Worm (Caenorhabditis elegans) whole organism, late embryonic: Measurements from ENCODE around the gene srsx-2.

ENCODE experiments used
- C08G9.2 ChIP-seq: sonication (generic microtip); optimal IDR thresholded peaks from 2 replicates; lab custom pipeline; 2016; ENCODE audit warnings: mild to moderate bottlenecking, missing genetic modification characterization, moderate library complexity, missing compliant biosample characterization
- F13H6.1 ChIP-seq: sonication (generic microtip); optimal IDR thresholded peaks from 2 replicates; lab custom pipeline; 2016; ENCODE audit warnings: missing genetic modification characterization, missing compliant biosample characterization
- K02D7.2 ChIP-seq: sonication (generic microtip); optimal IDR thresholded peaks from 2 replicates; lab custom pipeline; 2017; ENCODE audit warnings: mild to moderate bottlenecking, missing genetic modification characterization, missing compliant biosample characterization
- K09A11.1 ChIP-seq: sonication (generic microtip); optimal IDR thresholded peaks from 2 replicates; lab custom pipeline; 2017; ENCODE audit warnings: antibody characterized with exemption, mild to moderate bottlenecking, missing genetic modification characterization, missing compliant biosample characterization; ENCODE audit not compliant: insufficient read depth
- T23F11.4 ChIP-seq: fragments of 200-800 bp; sonication (Bioruptor generic); optimal IDR thresholded peaks from 2 replicates; lab custom pipeline; 2018; ENCODE audit warnings: mild to moderate bottlenecking, missing genetic modification characterization, missing compliant biosample characterization
- ahr-1 ChIP-seq: sonication (generic microtip); optimal IDR thresholded peaks from 2 replicates; lab custom pipeline; 2016; ENCODE audit warnings: missing genetic modification characterization, missing compliant biosample characterization
- ama-1 ChIP-seq: fragments of 150-350 bp; optimal IDR thresholded peaks from 2 replicates; lab custom pipeline; 2014
- ceh-14 ChIP-seq: sonication (generic microtip); optimal IDR thresholded peaks from 2 replicates; lab custom pipeline; 2016; ENCODE audit warnings: missing genotype, missing genetic modification characterization, missing compliant biosample characterization
- ceh-19 ChIP-seq: fragments of 200-800 bp; sonication (Bioruptor generic); optimal IDR thresholded peaks from 2 replicates; lab custom pipeline; 2018; ENCODE audit warnings: mild to moderate bottlenecking, missing genetic modification characterization, missing compliant biosample characterization
- ceh-30 ChIP-seq: fragments of 150-350 bp; optimal IDR thresholded peaks from 2 replicates; lab custom pipeline; 2014; ENCODE audit warnings: missing biosample characterization, missing genetic modification characterization
- ceh-31 ChIP-seq: sonication (generic microtip); optimal IDR thresholded peaks from 2 replicates; lab custom pipeline; 2016; ENCODE audit warnings: missing genetic modification characterization, missing compliant biosample characterization
- ceh-34 ChIP-seq: sonication (generic microtip); optimal IDR thresholded peaks from 2 replicates; lab custom pipeline; 2016; ENCODE audit warnings: mild to moderate bottlenecking, missing genetic modification characterization, missing compliant biosample characterization
- ceh-48 ChIP-seq: sonication (generic microtip); optimal IDR thresholded peaks from 2 replicates; lab custom pipeline; 2016; ENCODE audit warnings: missing genetic modification characterization, inconsistent platforms, missing compliant biosample characterization
- elt-2 ChIP-seq: sonication (generic microtip); optimal IDR thresholded peaks from 2 replicates; lab custom pipeline; 2016; ENCODE audit warnings: missing genetic modification reagents, missing genetic modification characterization, missing compliant biosample characterization
- elt-4 ChIP-seq: sonication (generic microtip); optimal IDR thresholded peaks from 2 replicates; lab custom pipeline; 2016; ENCODE audit warnings: missing genetic modification characterization, missing compliant biosample characterization
- eyg-1 ChIP-seq: sonication (generic microtip); optimal IDR thresholded peaks from 2 replicates; lab custom pipeline; 2016; ENCODE audit warnings: missing genotype, missing genetic modification characterization, missing compliant biosample characterization
- fax-1 ChIP-seq: sonication (generic microtip); optimal IDR thresholded peaks from 2 replicates; lab custom pipeline; 2016; ENCODE audit warnings: missing genotype, missing genetic modification characterization, missing compliant biosample characterization
- fkh-6 ChIP-seq: sonication (generic microtip); optimal IDR thresholded peaks from 2 replicates; lab custom pipeline; 2016; ENCODE audit warnings: missing genetic modification characterization, missing compliant biosample characterization
- hlh-30 ChIP-seq: sonication (generic microtip); optimal IDR thresholded peaks from 2 replicates; lab custom pipeline; 2017; ENCODE audit warnings: antibody characterized with exemption, missing genetic modification characterization, missing compliant biosample characterization; ENCODE audit not compliant: insufficient read depth
- hlh-8 ChIP-seq: sonication (generic microtip); optimal IDR thresholded peaks from 2 replicates; lab custom pipeline; 2016; ENCODE audit warnings: missing genotype, missing genetic modification characterization, missing compliant biosample characterization
- lin-11 ChIP-seq: fragments of 200-800 bp; sonication (Bioruptor generic); optimal IDR thresholded peaks from 2 replicates; lab custom pipeline; 2018; ENCODE audit warnings: mild to moderate bottlenecking, missing genetic modification characterization, missing compliant biosample characterization
- madf-2 ChIP-seq: sonication (generic microtip); optimal IDR thresholded peaks from 2 replicates; lab custom pipeline; 2017; ENCODE audit warnings: missing genetic modification characterization, missing compliant biosample characterization
- nfya-1 ChIP-seq: sonication (generic microtip); optimal IDR thresholded peaks from 2 replicates; lab custom pipeline; 2017; ENCODE audit warnings: missing genetic modification characterization, mild to moderate bottlenecking, missing compliant biosample characterization, antibody characterized with exemption, moderate library complexity
- nhr-11 ChIP-seq: fragments of 150-350 bp; optimal IDR thresholded peaks from 2 replicates; lab custom pipeline; 2014; ENCODE audit warnings: missing biosample characterization, missing genetic modification characterization
- nhr-232 ChIP-seq: sonication (generic microtip); optimal IDR thresholded peaks from 2 replicates; lab custom pipeline; 2016; ENCODE audit warnings: missing genetic modification characterization, missing compliant biosample characterization
- odd-2 ChIP-seq: sonication (generic microtip); optimal IDR thresholded peaks from 2 replicates; lab custom pipeline; 2017; ENCODE audit warnings: antibody characterized with exemption, mild to moderate bottlenecking, missing genetic modification characterization, missing compliant biosample characterization
- pqm-1 ChIP-seq: sonication (generic microtip); optimal IDR thresholded peaks from 2 replicates; lab custom pipeline; 2016; ENCODE audit warnings: missing genetic modification characterization, missing compliant biosample characterization
- pros-1 ChIP-seq: fragments of 150-350 bp; optimal IDR thresholded peaks from 2 replicates; lab custom pipeline; 2014; ENCODE audit warnings: missing biosample characterization, missing genetic modification reagents, missing genetic modification characterization
- ref-2 ChIP-seq: sonication (generic microtip); optimal IDR thresholded peaks from 2 replicates; lab custom pipeline; 2016; ENCODE audit warnings: missing genetic modification characterization, missing compliant biosample characterization
- rnt-1 ChIP-seq: sonication (generic microtip); optimal IDR thresholded peaks from 2 replicates; lab custom pipeline; 2016; ENCODE audit warnings: missing genetic modification characterization, missing compliant biosample characterization
- sdc-2 ChIP-seq: sonication (generic microtip); optimal IDR thresholded peaks from 2 replicates; lab custom pipeline; 2016; ENCODE audit warnings: missing genotype, missing genetic modification characterization, missing compliant biosample characterization
- sox-2 ChIP-seq: fragments of 200-800 bp; sonication (Bioruptor generic); IDR thresholded peaks from 2 replicates; pipeline ENCODE4 v1.3.6; 2022; ENCODE audit warnings: missing genetic modification reagents, missing genetic modification characterization, missing compliant biosample characterization
- sox-4 ChIP-seq: sonication (generic microtip); optimal IDR thresholded peaks from 2 replicates; lab custom pipeline; 2017; ENCODE audit warnings: mild to moderate bottlenecking, missing genetic modification characterization, inconsistent platforms, missing compliant biosample characterization
- tbx-2 ChIP-seq: sonication (generic microtip); optimal IDR thresholded peaks from 2 replicates; lab custom pipeline; 2016; ENCODE audit warnings: missing genetic modification characterization, missing compliant biosample characterization
- unc-3 ChIP-seq, 2 experiments: fragments of 200-800 bp in 1 of 2; sonication (Bioruptor generic) in 1 of 2; sonication (generic microtip) in 1 of 2; conservative IDR thresholded peaks in 1 of 2; optimal IDR thresholded peaks in 1 of 2; 2 replicates each; pipeline versions ENCODE4 v1.3.6 to Lab custom; 2016 to 2022; ENCODE audit warnings: missing compliant biosample characterization in 2 of 2, missing genetic modification characterization in 2 of 2, missing genetic modification reagents in 1 of 2
- unc-55 ChIP-seq: sonication (generic microtip); optimal IDR thresholded peaks from 2 replicates; lab custom pipeline; 2017; ENCODE audit warnings: missing biosample characterization, missing genetic modification reagents, missing genetic modification characterization
- unc-86 ChIP-seq: sonication (generic microtip); optimal IDR thresholded peaks from 2 replicates; lab custom pipeline; 2016; ENCODE audit warnings: missing genetic modification characterization, missing compliant biosample characterization
- zip-5 ChIP-seq: sonication (generic microtip); optimal IDR thresholded peaks from 2 replicates; lab custom pipeline; 2016; ENCODE audit warnings: missing genetic modification characterization, missing compliant biosample characterization

Gene srsx-2

DNA sequence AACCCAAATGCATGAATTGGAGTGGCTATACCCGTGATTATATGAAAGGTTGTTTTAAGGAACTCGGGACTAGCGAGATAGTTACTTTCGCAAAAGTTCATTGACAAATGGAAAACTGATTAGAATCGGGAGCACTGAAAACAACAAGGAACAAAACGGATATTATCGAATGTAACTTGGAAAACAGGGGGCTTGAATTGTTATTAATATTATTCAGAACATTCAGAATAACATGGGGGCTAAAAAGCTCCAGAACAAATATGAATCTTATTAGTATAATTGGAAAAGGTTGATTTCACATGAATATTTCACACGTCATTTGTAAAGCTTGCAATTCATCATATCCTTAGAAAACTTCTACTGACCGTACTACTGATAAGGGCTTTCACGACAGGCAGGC is 33.3 kb upstream of the srsx-2 start, which contains the start of gene srh-235:
Gene srh-235, minus strand, starts transcription at position 101 of the 400 bp plus-strand sequence.
- no peak for TF ChIP-seq sox-2 (GFP tag; lab: Robert Waterston, UW)

DNA sequence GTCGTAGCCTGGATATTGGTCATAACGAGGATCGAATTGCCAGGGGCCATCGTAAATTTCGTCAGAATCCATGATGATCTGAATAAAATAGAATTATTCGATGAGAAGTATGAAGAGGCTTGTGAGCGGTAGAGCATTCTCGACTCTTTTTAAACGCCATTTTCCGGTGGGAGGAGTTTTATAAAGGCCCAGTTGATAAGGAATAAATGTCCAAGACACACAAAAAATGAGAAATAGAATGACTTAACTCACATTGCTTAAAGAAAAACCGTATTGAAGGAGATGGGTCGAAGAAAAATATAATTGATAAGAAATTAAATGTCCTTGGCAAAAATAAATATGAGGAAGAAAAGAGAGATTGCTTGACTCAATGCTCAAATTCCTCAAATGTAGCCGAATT is 31.0 kb upstream of the srsx-2 start, which contains the start of gene F20E11.17:
Gene F20E11.17, minus strand, starts transcription at position 101 of the 400 bp plus-strand sequence.
- no peak for TF ChIP-seq C08G9.2 (tag; lab: Kevin White, UChicago)
- no peak for TF ChIP-seq ahr-1 (tag; lab: Kevin White, UChicago)
- TF ChIP-seq sdc-2 (tag; lab: Kevin White, UChicago), result no peak
- no peak for TF ChIP-seq ceh-14 (tag; lab: Kevin White, UChicago)
- TF ChIP-seq K02D7.2 (tag; lab: Kevin White, UChicago), result no peak
- TF ChIP-seq elt-4, result no peak
- TF ChIP-seq ceh-48, result no peak
- TF ChIP-seq unc-55, result no peak
- no peak for TF ChIP-seq fkh-6 (tag; lab: Kevin White, UChicago)
- TF ChIP-seq odd-2 (tag; lab: Kevin White, UChicago), result no peak
- no peak for TF ChIP-seq K09A11.1 (tag; lab: Kevin White, UChicago)
- no peak for TF ChIP-seq ref-2 (tag; lab: Kevin White, UChicago)
- TF ChIP-seq hlh-30 (tag; lab: Kevin White, UChicago), result no peak
- no peak for TF ChIP-seq lin-11 (tag; lab: Kevin White, UChicago)
- no peak for TF ChIP-seq ceh-34 (tag; lab: Kevin White, UChicago)
- no peak for TF ChIP-seq madf-2 (tag; lab: Kevin White, UChicago)
- no peak for TF ChIP-seq T23F11.4 (GFP tag; lab: Kevin White, UChicago)
- TF ChIP-seq unc-86 (tag; lab: Kevin White, UChicago), result no peak
- no peak for TF ChIP-seq hlh-8 (tag; lab: Kevin White, UChicago)
- TF ChIP-seq elt-2 (tag; lab: Kevin White, UChicago), result no peak

DNA sequence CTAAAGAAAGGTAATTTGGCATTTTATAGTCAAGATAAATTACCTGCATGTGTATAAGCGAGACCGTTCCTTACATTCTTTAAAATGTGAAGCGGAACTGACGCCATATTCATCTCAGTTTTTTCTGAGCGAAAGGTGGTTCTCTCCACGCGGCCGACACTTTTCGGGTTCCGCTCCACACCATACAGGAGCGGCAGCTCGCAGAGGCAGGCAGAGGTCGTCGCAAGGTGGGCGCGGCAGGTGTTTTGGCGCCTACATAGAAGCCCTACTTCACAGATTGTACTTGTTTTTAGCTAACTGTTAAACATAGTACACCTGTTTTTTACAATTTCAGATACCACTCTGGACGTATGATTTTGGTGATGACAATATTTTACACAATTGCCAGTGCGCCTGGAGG is 29.7 kb upstream of the srsx-2 start:
- TF ChIP-seq lin-11 (tag; lab: Kevin White, UChicago) (no peak), ref-2 (tag; lab: Kevin White, UChicago) (no peak), sox-4 (tag; lab: Kevin White, UChicago) (no peak), nhr-232 (tag; lab: Kevin White, UChicago) (no peak), pqm-1 (tag; lab: Kevin White, UChicago) (no peak), fax-1 (tag; lab: Kevin White, UChicago) (no peak), nfya-1 (tag; lab: Kevin White, UChicago) (no peak), ceh-30 (tag; lab: Kevin White, UChicago) (no peak), rnt-1 (tag; lab: Kevin White, UChicago) (no peak), zip-5 (tag; lab: Kevin White, UChicago) (no peak), eyg-1 (tag; lab: Kevin White, UChicago) (no peak), unc-3 (GFP tag; conservative IDR thresholded peaks at IDR 0.05; lab: Robert Waterston, UW) (no peak), unc-3 (tag; optimal IDR thresholded peaks at IDR 0.05; lab: Kevin White, UChicago) (no peak), F13H6.1 (tag; lab: Kevin White, UChicago) (no peak), nhr-11 (tag; lab: Kevin White, UChicago) (no peak)

DNA sequence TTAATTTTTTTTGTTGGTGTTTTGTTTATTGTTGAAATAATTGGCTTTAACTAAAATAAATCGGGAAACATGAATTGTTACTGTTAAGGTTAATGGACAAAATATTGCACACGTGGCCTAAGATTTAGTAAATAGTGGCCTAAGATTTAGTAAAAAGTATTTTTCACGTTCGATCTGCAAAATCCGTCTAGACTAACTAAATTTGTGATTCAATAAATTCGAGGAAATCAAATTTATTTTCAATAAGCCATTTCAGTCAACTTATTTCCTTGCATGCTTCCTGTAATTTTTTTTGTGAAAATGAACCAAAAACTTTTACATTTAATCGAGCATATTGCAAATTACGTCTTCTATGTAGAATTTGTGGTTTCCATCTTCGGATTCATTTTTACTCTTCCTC is 28.5 kb upstream of the srsx-2 start, which contains the start of gene srw-72:
Gene srw-72, plus strand, starts transcription at position 301 of the 400 bp plus-strand sequence.
- no peak for TF ChIP-seq ceh-31 (tag; lab: Kevin White, UChicago)
- no peak for TF ChIP-seq ceh-19 (GFP tag; lab: Kevin White, UChicago)
- TF ChIP-seq hlh-8 (tag; lab: Kevin White, UChicago), result no peak
- no peak for TF ChIP-seq ama-1 (lab: Kevin White, UChicago)
- TF ChIP-seq sox-2 (GFP tag; lab: Robert Waterston, UW), result no peak
- TF ChIP-seq pros-1 (tag; lab: Kevin White, UChicago), result no peak
- TF ChIP-seq tbx-2 (tag; lab: Kevin White, UChicago), result no peak
